Worm (Caenorhabditis elegans) whole organism, young adult: Measurements from ENCODE around the gene Y9C9A.5.
A peak's percentile ranks its signal among the peaks of the same experiment; 100 is the strongest.

Experiments
- B0035.1 ChIP-seq: sonication (generic microtip); optimal IDR thresholded peaks from 2 replicates; lab custom pipeline; 2016; ENCODE audit warnings: missing genetic modification characterization, mild to moderate bottlenecking, missing compliant biosample characterization, missing genotype, missing genetic modification reagents
- D2030.7 ChIP-seq: fragments of 200-800 bp; sonication (Bioruptor generic); IDR thresholded peaks from 2 replicates; pipeline ENCODE4 v1.3.6; 2022; ENCODE audit warnings: missing genetic modification reagents, missing genetic modification characterization, missing compliant biosample characterization
- F10E7.11 ChIP-seq: sonication (generic microtip); optimal IDR thresholded peaks from 2 replicates; lab custom pipeline; 2017; ENCODE audit warnings: mild to moderate bottlenecking, missing genetic modification characterization, moderate library complexity, missing compliant biosample characterization
- F33H1.4 ChIP-seq: fragments of 200-800 bp; sonication (Bioruptor generic); IDR thresholded peaks from 2 replicates; pipeline ENCODE4 v1.3.6; 2022; ENCODE audit warnings: missing genetic modification reagents, missing genetic modification characterization, missing compliant biosample characterization
- Y53G8AR.9 ChIP-seq: fragments of 200-800 bp; sonication (Bioruptor generic); conservative IDR thresholded peaks from 2 replicates; pipeline ENCODE4 v1.3.6; 2022; ENCODE audit warnings: missing genetic modification reagents, missing genetic modification characterization, missing compliant biosample characterization
- Y56A3A.18 ChIP-seq: fragments of 200-800 bp; sonication (Bioruptor generic); IDR thresholded peaks from 2 replicates; pipeline ENCODE4 v1.3.6; 2022; ENCODE audit warnings: missing genetic modification reagents, missing genetic modification characterization, missing compliant biosample characterization
- akir-1 ChIP-seq: fragments of 200-800 bp; sonication (Bioruptor generic); optimal IDR thresholded peaks from 2 replicates; lab custom pipeline; 2018; ENCODE audit warnings: mild to moderate bottlenecking, missing genetic modification characterization, moderate library complexity, missing compliant biosample characterization
- ama-1 ChIP-seq, 3 experiments: fragments of 150-350 bp in 1 of 3; sonication (generic microtip) in 2 of 3; optimal IDR thresholded peaks; 2 replicates each; lab custom pipeline; 2014 to 2018; ENCODE audit warnings: missing biosample characterization in 2 of 3, missing genetic modification characterization in 2 of 3, missing genetic modification reagents in 2 of 3
- aptf-2 ChIP-seq: fragments of 200-800 bp; sonication (Bioruptor generic); conservative IDR thresholded peaks from 2 replicates; pipeline ENCODE4 v1.3.6; 2022; ENCODE audit warnings: missing genetic modification reagents, missing genetic modification characterization, missing compliant biosample characterization
- athp-1 ChIP-seq: sonication (generic microtip); optimal IDR thresholded peaks from 2 replicates; lab custom pipeline; 2017; ENCODE audit warnings: mild to moderate bottlenecking, missing genetic modification characterization, missing compliant biosample characterization
- ccch-3 ChIP-seq: fragments of 200-800 bp; sonication (Bioruptor generic); optimal IDR thresholded peaks from 2 replicates; lab custom pipeline; 2018; ENCODE audit warnings: mild to moderate bottlenecking, missing genetic modification characterization, missing compliant biosample characterization
- cebp-1 ChIP-seq, 2 experiments: fragments of 200-800 bp in 1 of 2; sonication (Bioruptor generic) in 1 of 2; sonication (generic microtip) in 1 of 2; IDR thresholded peaks in 1 of 2; optimal IDR thresholded peaks in 1 of 2; 2 replicates each; pipeline versions ENCODE4 v1.3.6 to Lab custom; 2017 to 2022; ENCODE audit warnings: missing compliant biosample characterization in 2 of 2, missing genetic modification characterization in 2 of 2, mild to moderate bottlenecking in 1 of 2, missing genetic modification reagents in 1 of 2, moderate library complexity in 1 of 2
- cebp-2 ChIP-seq: fragments of 200-800 bp; sonication (Bioruptor generic); IDR thresholded peaks from 2 replicates; pipeline ENCODE4 v1.3.6; 2022; ENCODE audit warnings: missing genetic modification characterization, missing compliant biosample characterization
- ceh-27 ChIP-seq: fragments of 200-800 bp; sonication (Bioruptor generic); optimal IDR thresholded peaks from 2 replicates; lab custom pipeline; 2018; ENCODE audit warnings: mild to moderate bottlenecking, missing genetic modification characterization, moderate library complexity, missing compliant biosample characterization
- ceh-40 ChIP-seq: fragments of 200-800 bp; sonication (Bioruptor generic); IDR thresholded peaks from 2 replicates; pipeline ENCODE4 v1.3.6; 2022; ENCODE audit warnings: missing genetic modification characterization, missing compliant biosample characterization
- dox-1 ChIP-seq: fragments of 200-800 bp; sonication (Bioruptor generic); IDR thresholded peaks from 2 replicates; pipeline ENCODE4 v1.3.6; 2022; ENCODE audit warnings: missing genetic modification reagents, missing genetic modification characterization, missing compliant biosample characterization
- dpl-1 ChIP-seq: fragments of 150-350 bp; optimal IDR thresholded peaks from 2 replicates; lab custom pipeline; 2014; ENCODE audit warnings: missing biosample characterization, missing genetic modification reagents, missing genetic modification characterization
- him-1 ChIP-seq: sonication (generic microtip); optimal IDR thresholded peaks from 2 replicates; lab custom pipeline; 2016; ENCODE audit warnings: missing genotype, missing genetic modification reagents, missing genetic modification characterization, missing compliant biosample characterization
- hlh-26 ChIP-seq: fragments of 200-800 bp; sonication (Bioruptor generic); conservative IDR thresholded peaks from 2 replicates; pipeline ENCODE4 v1.3.6; 2022; ENCODE audit warnings: missing genetic modification reagents, missing genetic modification characterization, missing compliant biosample characterization
- hmg-1.2 ChIP-seq: fragments of 200-800 bp; sonication (Bioruptor generic); IDR thresholded peaks from 2 replicates; pipeline ENCODE4 v1.3.6; 2022; ENCODE audit warnings: missing genetic modification reagents, missing genetic modification characterization, missing compliant biosample characterization
- lin-35 ChIP-seq, 3 experiments: fragments of 150-350 bp in 2 of 3; sonication (generic microtip) in 1 of 3; optimal IDR thresholded peaks; 2 replicates each; lab custom pipeline; 2014 to 2018; ENCODE audit warnings: missing biosample characterization in 3 of 3, missing genetic modification characterization in 3 of 3, missing genetic modification reagents in 3 of 3
- lsy-27 ChIP-seq: sonication (generic microtip); optimal IDR thresholded peaks from 2 replicates; lab custom pipeline; 2017; ENCODE audit warnings: missing genetic modification characterization, mild to moderate bottlenecking, missing compliant biosample characterization, antibody characterized with exemption, missing genotype, borderline replicate concordance; ENCODE audit not compliant: insufficient read depth
- madf-10 ChIP-seq: sonication (generic microtip); optimal IDR thresholded peaks from 2 replicates; lab custom pipeline; 2016; ENCODE audit warnings: mild to moderate bottlenecking, missing genetic modification characterization, missing compliant biosample characterization
- madf-6 ChIP-seq: fragments of 200-800 bp; sonication (Bioruptor generic); IDR thresholded peaks from 2 replicates; pipeline ENCODE4 v1.3.6; 2022; ENCODE audit warnings: missing genetic modification reagents, missing genetic modification characterization, missing compliant biosample characterization
- madf-8 ChIP-seq: fragments of 200-800 bp; sonication (Bioruptor generic); conservative IDR thresholded peaks from 2 replicates; pipeline ENCODE4 v1.3.6; 2022; ENCODE audit warnings: missing genetic modification reagents, missing genetic modification characterization, missing compliant biosample characterization
- mcd-1 ChIP-seq: fragments of 200-800 bp; sonication (Bioruptor generic); IDR thresholded peaks from 2 replicates; pipeline ENCODE4 v1.3.6; 2022; ENCODE audit warnings: missing genetic modification reagents, missing genetic modification characterization, missing compliant biosample characterization
- mel-28 ChIP-seq: sonication (generic microtip); optimal IDR thresholded peaks from 2 replicates; lab custom pipeline; 2016; ENCODE audit warnings: borderline replicate concordance, mild to moderate bottlenecking, missing genetic modification characterization, missing compliant biosample characterization
- mes-4 ChIP-seq: sonication (generic microtip); optimal IDR thresholded peaks from 2 replicates; lab custom pipeline; 2016; ENCODE audit warnings: missing genotype, missing genetic modification characterization, missing compliant biosample characterization
- nfya-2 ChIP-seq: fragments of 200-800 bp; sonication (Bioruptor generic); IDR thresholded peaks from 2 replicates; pipeline ENCODE4 v1.3.6; 2022; ENCODE audit warnings: missing genetic modification reagents, missing genetic modification characterization, missing compliant biosample characterization
- nfyb-1 ChIP-seq: fragments of 200-800 bp; sonication (Bioruptor generic); IDR thresholded peaks from 2 replicates; pipeline ENCODE4 v1.3.6; 2022; ENCODE audit warnings: missing genetic modification reagents, missing genetic modification characterization, missing compliant biosample characterization
- nhr-179 ChIP-seq: sonication (generic microtip); optimal IDR thresholded peaks from 2 replicates; lab custom pipeline; 2016; ENCODE audit warnings: mild to moderate bottlenecking, missing genetic modification characterization, missing compliant biosample characterization
- nhr-27 ChIP-seq: fragments of 200-800 bp; sonication (Bioruptor generic); optimal IDR thresholded peaks from 2 replicates; lab custom pipeline; 2018; ENCODE audit warnings: mild to moderate bottlenecking, missing genetic modification characterization, moderate library complexity, missing compliant biosample characterization
- nhr-80 ChIP-seq: sonication (generic microtip); optimal IDR thresholded peaks from 2 replicates; lab custom pipeline; 2016; ENCODE audit warnings: missing genetic modification characterization, missing compliant biosample characterization
- rpc-1 ChIP-seq, 2 experiments: fragments of 150-350 bp in 1 of 2; sonication (generic microtip) in 1 of 2; optimal IDR thresholded peaks; 2 replicates each; lab custom pipeline; 2014 to 2018; ENCODE audit warnings: missing biosample characterization in 1 of 2, missing genetic modification characterization in 1 of 2, missing genetic modification reagents in 1 of 2, missing genotype in 1 of 2
- sea-2 ChIP-seq: fragments of 200-800 bp; sonication (Bioruptor generic); IDR thresholded peaks from 2 replicates; pipeline ENCODE4 v1.3.6; 2022; ENCODE audit warnings: missing genetic modification characterization, missing compliant biosample characterization
- snpc-4 ChIP-seq, 5 experiments: fragments of 150-350 bp in 1 of 5; sonication (generic microtip) in 4 of 5; optimal IDR thresholded peaks; 2 replicates each; lab custom pipeline; 2014 to 2018; ENCODE audit warnings: missing genetic modification characterization in 5 of 5, missing biosample characterization in 3 of 5, antibody characterized with exemption in 2 of 5, mild to moderate bottlenecking in 2 of 5, missing compliant biosample characterization in 2 of 5, missing genotype in 2 of 5, moderate library complexity in 2 of 5, missing genetic modification reagents in 1 of 5
- somi-1 ChIP-seq: fragments of 200-800 bp; sonication (Bioruptor generic); optimal IDR thresholded peaks from 2 replicates; lab custom pipeline; 2018; ENCODE audit warnings: mild to moderate bottlenecking, missing genetic modification characterization, missing compliant biosample characterization
- sptf-2 ChIP-seq: fragments of 200-800 bp; sonication (Bioruptor generic); optimal IDR thresholded peaks from 2 replicates; lab custom pipeline; 2018; ENCODE audit warnings: mild to moderate bottlenecking, missing genetic modification characterization, missing compliant biosample characterization
- tbx-9 ChIP-seq: sonication (generic microtip); optimal IDR thresholded peaks from 2 replicates; lab custom pipeline; 2016; ENCODE audit warnings: borderline replicate concordance, missing genetic modification characterization, inconsistent platforms, missing compliant biosample characterization
- unc-130 ChIP-seq: sonication (generic microtip); optimal IDR thresholded peaks from 2 replicates; lab custom pipeline; 2016; ENCODE audit warnings: missing genetic modification reagents, missing genetic modification characterization, missing compliant biosample characterization
- zim-3 ChIP-seq: sonication (generic microtip); optimal IDR thresholded peaks from 2 replicates; lab custom pipeline; 2017; ENCODE audit warnings: mild to moderate bottlenecking, missing genetic modification characterization, moderate library complexity, missing compliant biosample characterization
- ztf-22 ChIP-seq: fragments of 200-800 bp; sonication (Bioruptor generic); optimal IDR thresholded peaks from 2 replicates; lab custom pipeline; 2018; ENCODE audit warnings: mild to moderate bottlenecking, missing genetic modification characterization, moderate library complexity, missing compliant biosample characterization
- ztf-25 ChIP-seq: fragments of 200-800 bp; sonication (Bioruptor generic); IDR thresholded peaks from 2 replicates; pipeline ENCODE4 v1.3.6; 2022; ENCODE audit warnings: missing genetic modification reagents, missing genetic modification characterization, missing compliant biosample characterization
- ztf-26 ChIP-seq: sonication (generic microtip); optimal IDR thresholded peaks from 2 replicates; lab custom pipeline; 2017; ENCODE audit warnings: missing genetic modification characterization, missing compliant biosample characterization

Y9C9A.5 gene

DNA sequence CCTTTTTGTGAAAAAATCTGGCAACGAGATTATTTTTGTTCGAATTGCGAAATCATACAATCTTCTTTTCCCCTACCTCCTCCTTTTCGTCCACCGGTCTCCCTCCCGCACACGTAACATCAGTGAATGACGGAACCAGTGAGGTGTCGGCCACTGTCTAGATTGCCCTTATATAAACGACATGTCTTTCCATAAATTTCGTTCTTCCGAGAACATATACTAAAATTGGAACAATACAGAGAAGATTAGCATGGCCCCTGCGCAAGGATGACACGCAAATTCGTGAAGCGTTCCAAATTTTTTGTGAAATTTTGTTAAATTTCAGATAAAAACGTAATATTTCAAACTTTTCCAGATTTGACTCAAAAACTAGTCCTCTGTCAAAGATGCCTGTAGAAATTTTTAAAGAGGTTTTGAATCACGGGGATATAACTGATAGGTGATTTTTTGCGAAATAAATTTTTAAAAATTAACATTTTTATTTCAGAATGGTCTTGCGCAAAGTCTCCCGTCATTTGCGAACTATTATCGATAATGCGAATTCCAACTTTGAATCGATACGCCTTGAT, 10.9 kb upstream of the Y9C9A.5 start (continued):
- TF ChIP-seq dpl-1 (GFP tag; lab: Kevin White, UChicago) (no peak), cebp-1 (GFP tag; IDR thresholded peaks at IDR 0.05; lab: Robert Waterston, UW) (peak; percentile 44; the same call in 1 of the 2 replicates), cebp-1 (tag; optimal IDR thresholded peaks at IDR 0.05; lab: Kevin White, UChicago) (no peak), nhr-179 (tag; lab: Kevin White, UChicago) (no peak), sea-2 (GFP tag; lab: Robert Waterston, UW) (no peak), lin-35 (GFP tag; optimal IDR thresholded peaks at IDR 0.05; lab: Kevin White, UChicago) (no peak), madf-8 (GFP tag; lab: Robert Waterston, UW) (no peak), sptf-2 (GFP tag; lab: Kevin White, UChicago) (no peak), rpc-1 (optimal IDR thresholded peaks at IDR 0.05; lab: Kevin White, UChicago) (peak; percentile 85), rpc-1 (tag; optimal IDR thresholded peaks at IDR 0.05; lab: Kevin White, UChicago) (peak; percentile 84), somi-1 (GFP tag; lab: Kevin White, UChicago) (no peak), mcd-1 (no peak), aptf-2 (GFP tag; lab: Robert Waterston, UW) (no peak), madf-10 (tag; lab: Kevin White, UChicago) (peak; percentile 18), athp-1 (tag; lab: Kevin White, UChicago) (no peak), ccch-3 (GFP tag; lab: Kevin White, UChicago) (no peak), dox-1 (no peak; the same call in 1 of the 2 replicates), F33H1.4 (GFP tag; lab: Robert Waterston, UW) (peak; percentile 46), ceh-27 (GFP tag; lab: Kevin White, UChicago) (no peak), ceh-40 (peak; percentile 65; the same call in 1 of the 2 replicates), snpc-4 (GFP tag; optimal IDR thresholded peaks at IDR 0.05; lab: Kevin White, UChicago) (peak; percentile 91), snpc-4 (tag; optimal IDR thresholded peaks at IDR 0.05; lab: Kevin White, UChicago) (peak; percentile 95 to 99 (median 98)), Y56A3A.18 (GFP tag; lab: Robert Waterston, UW) (peak; percentile 93), nhr-27 (tag; lab: Kevin White, UChicago) (no peak), ama-1 (optimal IDR thresholded peaks at IDR 0.05; lab: Kevin White, UChicago) (no peak), ama-1 (GFP tag; optimal IDR thresholded peaks at IDR 0.05; lab: Kevin White, UChicago) (no peak), ztf-25 (0 out of 2 replicates have a peak, but pooled peaks have one; percentile 54), madf-6 (no peak; the same call in 1 of the 2 replicates), him-1 (tag; lab: Kevin White, UChicago) (peak; percentile 37), hmg-1.2 (GFP tag; lab: Robert Waterston, UW) (peak; percentile 80), mes-4 (tag; lab: Kevin White, UChicago) (peak; percentile 47), Y53G8AR.9 (GFP tag; lab: Robert Waterston, UW) (no peak), nfya-2 (GFP tag; lab: Robert Waterston, UW) (no peak), tbx-9 (tag; lab: Kevin White, UChicago) (no peak), ztf-26 (peak; percentile 22), B0035.1 (tag; lab: Kevin White, UChicago) (no peak), F10E7.11 (no peak), D2030.7 (GFP tag; lab: Robert Waterston, UW) (no peak; the same call in 1 of the 2 replicates), akir-1 (no peak), hlh-26 (GFP tag; lab: Robert Waterston, UW) (no peak), nhr-80 (no peak), unc-130 (GFP tag; lab: Kevin White, UChicago) (no peak), lsy-27 (no peak), ztf-22 (no peak), zim-3 (no peak), cebp-2 (GFP tag; lab: Robert Waterston, UW) (no peak), mel-28 (tag; lab: Kevin White, UChicago) (no peak), nfyb-1 (GFP tag; lab: Robert Waterston, UW) (no peak)
